Worm (Caenorhabditis elegans) whole organism, young adult: ENCODE measurements around the gene dhhc-1.

ENCODE experiments used
- D2030.7 ChIP-seq: fragments of 200-800 bp; sonication (Bioruptor generic); IDR thresholded peaks from 2 replicates; pipeline ENCODE4 v1.3.6; 2022; ENCODE audit warnings: missing genetic modification reagents, missing genetic modification characterization, missing compliant biosample characterization
- F22D6.2 ChIP-seq: sonication (generic microtip); optimal IDR thresholded peaks from 2 replicates; lab custom pipeline; 2016; ENCODE audit warnings: mild to moderate bottlenecking, missing genetic modification characterization, missing compliant biosample characterization
- F37B4.10 ChIP-seq: fragments of 200-800 bp; sonication (Bioruptor generic); IDR thresholded peaks from 2 replicates; pipeline ENCODE4 v1.3.6; 2022; ENCODE audit warnings: missing genetic modification characterization, missing compliant biosample characterization
- F52B5.7 ChIP-seq: sonication (generic microtip); optimal IDR thresholded peaks from 2 replicates; lab custom pipeline; 2016; ENCODE audit warnings: mild to moderate bottlenecking, missing genetic modification characterization, missing compliant biosample characterization
- F57A8.1 ChIP-seq: fragments of 200-800 bp; sonication (Bioruptor generic); optimal IDR thresholded peaks from 2 replicates; lab custom pipeline; 2018; ENCODE audit warnings: mild to moderate bottlenecking, missing genetic modification characterization, moderate library complexity, missing compliant biosample characterization
- Y56A3A.18 ChIP-seq: fragments of 200-800 bp; sonication (Bioruptor generic); IDR thresholded peaks from 2 replicates; pipeline ENCODE4 v1.3.6; 2022; ENCODE audit warnings: missing genetic modification reagents, missing genetic modification characterization, missing compliant biosample characterization
- Y95B8A.8 ChIP-seq: fragments of 200-800 bp; sonication (Bioruptor generic); IDR thresholded peaks from 2 replicates; pipeline ENCODE4 v1.3.6; 2022; ENCODE audit warnings: missing genetic modification reagents, missing genetic modification characterization, missing compliant biosample characterization
- ZK185.1 ChIP-seq: sonication (generic microtip); optimal IDR thresholded peaks from 2 replicates; lab custom pipeline; 2016; ENCODE audit warnings: mild to moderate bottlenecking, missing genetic modification characterization, missing compliant biosample characterization; ENCODE audit not compliant: poor library complexity, severe bottlenecking
- akir-1 ChIP-seq: fragments of 200-800 bp; sonication (Bioruptor generic); optimal IDR thresholded peaks from 2 replicates; lab custom pipeline; 2018; ENCODE audit warnings: mild to moderate bottlenecking, missing genetic modification characterization, moderate library complexity, missing compliant biosample characterization
- aptf-2 ChIP-seq: fragments of 200-800 bp; sonication (Bioruptor generic); conservative IDR thresholded peaks from 2 replicates; pipeline ENCODE4 v1.3.6; 2022; ENCODE audit warnings: missing genetic modification reagents, missing genetic modification characterization, missing compliant biosample characterization
- atf-7 ChIP-seq: sonication (generic microtip); optimal IDR thresholded peaks from 2 replicates; lab custom pipeline; 2017; ENCODE audit warnings: mild to moderate bottlenecking, missing genetic modification characterization, missing compliant biosample characterization
- attf-6 ChIP-seq: fragments of 200-800 bp; sonication (Bioruptor generic); IDR thresholded peaks from 2 replicates; pipeline ENCODE4 v1.3.6; 2022; ENCODE audit warnings: missing genetic modification reagents, missing genetic modification characterization, missing compliant biosample characterization
- cebp-1 ChIP-seq, 2 experiments: fragments of 200-800 bp in 1 of 2; sonication (Bioruptor generic) in 1 of 2; sonication (generic microtip) in 1 of 2; IDR thresholded peaks in 1 of 2; optimal IDR thresholded peaks in 1 of 2; 2 replicates each; pipeline versions ENCODE4 v1.3.6 to Lab custom; 2017 to 2022; ENCODE audit warnings: missing compliant biosample characterization in 2 of 2, missing genetic modification characterization in 2 of 2, mild to moderate bottlenecking in 1 of 2, missing genetic modification reagents in 1 of 2, moderate library complexity in 1 of 2
- ceh-27 ChIP-seq: fragments of 200-800 bp; sonication (Bioruptor generic); optimal IDR thresholded peaks from 2 replicates; lab custom pipeline; 2018; ENCODE audit warnings: mild to moderate bottlenecking, missing genetic modification characterization, moderate library complexity, missing compliant biosample characterization
- ceh-58 ChIP-seq: fragments of 200-800 bp; sonication (Bioruptor generic); IDR thresholded peaks from 2 replicates; pipeline ENCODE4 v1.3.6; 2022; ENCODE audit warnings: missing genetic modification characterization, missing compliant biosample characterization
- ceh-91 ChIP-seq: fragments of 200-800 bp; sonication (Bioruptor generic); IDR thresholded peaks from 2 replicates; pipeline ENCODE4 v1.3.6; 2022; ENCODE audit warnings: missing genetic modification reagents, missing genetic modification characterization, missing compliant biosample characterization
- dox-1 ChIP-seq: fragments of 200-800 bp; sonication (Bioruptor generic); IDR thresholded peaks from 2 replicates; pipeline ENCODE4 v1.3.6; 2022; ENCODE audit warnings: missing genetic modification reagents, missing genetic modification characterization, missing compliant biosample characterization
- dpff-1 ChIP-seq: sonication (generic microtip); optimal IDR thresholded peaks from 2 replicates; lab custom pipeline; 2017; ENCODE audit warnings: mild to moderate bottlenecking, missing genetic modification characterization, missing compliant biosample characterization
- egl-18 ChIP-seq: fragments of 200-800 bp; sonication (Bioruptor generic); IDR thresholded peaks from 2 replicates; pipeline ENCODE4 v1.3.6; 2022; ENCODE audit warnings: missing genetic modification reagents, missing genetic modification characterization, missing compliant biosample characterization
- egl-44 ChIP-seq: fragments of 200-800 bp; sonication (Bioruptor generic); IDR thresholded peaks from 2 replicates; pipeline ENCODE4 v1.3.6; 2022; ENCODE audit warnings: missing genetic modification reagents, missing genetic modification characterization, missing compliant biosample characterization
- fkh-3 ChIP-seq: sonication (generic microtip); optimal IDR thresholded peaks from 2 replicates; lab custom pipeline; 2016; ENCODE audit warnings: mild to moderate bottlenecking, missing genetic modification characterization, missing compliant biosample characterization
- hlh-26 ChIP-seq: fragments of 200-800 bp; sonication (Bioruptor generic); conservative IDR thresholded peaks from 2 replicates; pipeline ENCODE4 v1.3.6; 2022; ENCODE audit warnings: missing genetic modification reagents, missing genetic modification characterization, missing compliant biosample characterization
- hmg-1.2 ChIP-seq: fragments of 200-800 bp; sonication (Bioruptor generic); IDR thresholded peaks from 2 replicates; pipeline ENCODE4 v1.3.6; 2022; ENCODE audit warnings: missing genetic modification reagents, missing genetic modification characterization, missing compliant biosample characterization
- lin-35 ChIP-seq, 3 experiments: fragments of 150-350 bp in 2 of 3; sonication (generic microtip) in 1 of 3; optimal IDR thresholded peaks; 2 replicates each; lab custom pipeline; 2014 to 2018; ENCODE audit warnings: missing biosample characterization in 3 of 3, missing genetic modification characterization in 3 of 3, missing genetic modification reagents in 3 of 3
- madf-10 ChIP-seq: sonication (generic microtip); optimal IDR thresholded peaks from 2 replicates; lab custom pipeline; 2016; ENCODE audit warnings: mild to moderate bottlenecking, missing genetic modification characterization, missing compliant biosample characterization
- nfyb-1 ChIP-seq: fragments of 200-800 bp; sonication (Bioruptor generic); IDR thresholded peaks from 2 replicates; pipeline ENCODE4 v1.3.6; 2022; ENCODE audit warnings: missing genetic modification reagents, missing genetic modification characterization, missing compliant biosample characterization
- nhr-120 ChIP-seq: fragments of 200-800 bp; sonication (Bioruptor generic); IDR thresholded peaks from 2 replicates; pipeline ENCODE4 v1.3.6; 2022; ENCODE audit warnings: missing genetic modification characterization, missing compliant biosample characterization
- nhr-179 ChIP-seq: sonication (generic microtip); optimal IDR thresholded peaks from 2 replicates; lab custom pipeline; 2016; ENCODE audit warnings: mild to moderate bottlenecking, missing genetic modification characterization, missing compliant biosample characterization
- nhr-80 ChIP-seq: sonication (generic microtip); optimal IDR thresholded peaks from 2 replicates; lab custom pipeline; 2016; ENCODE audit warnings: missing genetic modification characterization, missing compliant biosample characterization
- rpc-1 ChIP-seq, 2 experiments: fragments of 150-350 bp in 1 of 2; sonication (generic microtip) in 1 of 2; optimal IDR thresholded peaks; 2 replicates each; lab custom pipeline; 2014 to 2018; ENCODE audit warnings: missing biosample characterization in 1 of 2, missing genetic modification characterization in 1 of 2, missing genetic modification reagents in 1 of 2, missing genotype in 1 of 2
- snpc-1.1 ChIP-seq: sonication (generic microtip); optimal IDR thresholded peaks from 2 replicates; lab custom pipeline; 2017; ENCODE audit warnings: missing genetic modification characterization, mild to moderate bottlenecking, missing compliant biosample characterization, antibody characterized with exemption, moderate library complexity, missing genotype, missing genetic modification reagents; ENCODE audit not compliant: insufficient read depth
- snpc-1.3 ChIP-seq: sonication (generic microtip); optimal IDR thresholded peaks from 2 replicates; lab custom pipeline; 2017; ENCODE audit warnings: missing genetic modification characterization, mild to moderate bottlenecking, missing compliant biosample characterization, antibody characterized with exemption, moderate library complexity, missing genotype, missing genetic modification reagents; ENCODE audit not compliant: insufficient read depth
- snpc-3.4 ChIP-seq: sonication (generic microtip); optimal IDR thresholded peaks from 2 replicates; lab custom pipeline; 2017; ENCODE audit warnings: missing genetic modification characterization, mild to moderate bottlenecking, missing compliant biosample characterization, antibody characterized with exemption, moderate library complexity, missing genotype, missing genetic modification reagents
- zfh-2 ChIP-seq: fragments of 200-800 bp; sonication (Bioruptor generic); conservative IDR thresholded peaks from 2 replicates; pipeline ENCODE4 v1.3.6; 2022; ENCODE audit warnings: missing genetic modification reagents, missing genetic modification characterization, missing compliant biosample characterization
- ztf-25 ChIP-seq: fragments of 200-800 bp; sonication (Bioruptor generic); IDR thresholded peaks from 2 replicates; pipeline ENCODE4 v1.3.6; 2022; ENCODE audit warnings: missing genetic modification reagents, missing genetic modification characterization, missing compliant biosample characterization
- ztf-28 ChIP-seq: fragments of 200-800 bp; sonication (Bioruptor generic); IDR thresholded peaks from 2 replicates; pipeline ENCODE4 v1.3.6; 2022; ENCODE audit warnings: missing genetic modification reagents, missing genetic modification characterization, missing compliant biosample characterization
- ztf-6 ChIP-seq: fragments of 200-800 bp; sonication (Bioruptor generic); IDR thresholded peaks from 2 replicates; pipeline ENCODE4 v1.3.6; 2022; ENCODE audit warnings: missing genetic modification reagents, missing genetic modification characterization, missing compliant biosample characterization

The dhhc-1 gene

DNA sequence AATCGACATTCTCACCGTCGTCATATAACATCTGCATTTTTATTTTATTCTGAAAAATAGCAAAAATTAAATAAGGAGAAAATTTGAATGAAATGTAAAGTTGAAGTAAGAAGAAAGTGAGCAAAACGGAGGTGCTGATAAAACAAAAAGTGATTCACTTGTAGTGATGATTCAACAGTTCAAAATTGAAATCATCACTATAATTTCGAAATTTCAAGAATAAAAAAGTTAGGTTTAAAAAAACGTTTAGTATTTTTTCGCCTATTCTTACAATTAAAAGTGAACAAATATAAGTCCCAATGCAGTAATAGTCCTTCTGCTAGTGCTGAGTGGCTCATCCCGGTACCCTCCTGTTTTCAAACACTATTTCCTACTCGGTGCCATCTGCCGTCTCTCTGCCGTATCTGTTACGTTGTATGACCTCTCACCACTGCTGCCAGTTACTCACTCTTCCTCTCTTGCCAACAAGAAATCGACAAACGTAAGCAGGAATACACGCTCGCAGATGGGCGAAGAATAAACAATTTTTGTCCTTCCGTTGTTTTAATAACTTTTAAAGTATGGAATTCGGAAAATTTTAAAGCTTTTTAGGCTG is at the start of gene dhhc-1:
Gene dhhc-1, minus strand, starts transcription at position 51 of the 595 bp plus-strand sequence.
- TF ChIP-seq dox-1 (GFP tag; lab: Robert Waterston, UW) (peak; percentile 54; the same call in 1 of the 2 replicates), hmg-1.2 (GFP tag; lab: Robert Waterston, UW) (peak; percentile 84), nhr-80 (tag; lab: Kevin White, UChicago) (peak; percentile 56), ceh-27 (GFP tag; lab: Kevin White, UChicago) (peak; percentile 54), ZK185.1 (tag; lab: Kevin White, UChicago) (no peak), snpc-3.4 (tag; lab: Kevin White, UChicago) (no peak), atf-7 (tag; lab: Kevin White, UChicago) (no peak)

DNA sequence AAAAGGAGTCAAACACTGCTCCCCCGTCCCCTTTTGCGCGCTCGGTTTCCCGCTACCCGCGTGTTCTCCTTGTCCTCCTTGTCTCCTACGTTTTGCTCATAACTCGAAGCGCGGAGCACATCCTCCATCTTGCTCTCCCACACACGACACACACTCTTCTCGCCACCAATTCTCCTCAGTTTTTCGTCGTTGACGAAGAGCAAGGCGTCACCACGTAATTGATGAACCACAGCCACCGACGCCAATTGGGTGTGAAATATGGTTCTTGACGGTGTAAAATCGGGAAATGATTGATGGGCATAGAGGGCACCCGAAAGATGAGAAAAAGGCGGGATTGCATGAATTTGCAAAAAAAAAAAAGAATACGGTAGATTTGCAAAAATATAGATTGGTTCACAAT is 48.6 kb upstream of the dhhc-1 start:
- TF ChIP-seq zfh-2 (GFP tag; lab: Robert Waterston, UW) (peak; percentile 50), ztf-6 (no peak)

DNA sequence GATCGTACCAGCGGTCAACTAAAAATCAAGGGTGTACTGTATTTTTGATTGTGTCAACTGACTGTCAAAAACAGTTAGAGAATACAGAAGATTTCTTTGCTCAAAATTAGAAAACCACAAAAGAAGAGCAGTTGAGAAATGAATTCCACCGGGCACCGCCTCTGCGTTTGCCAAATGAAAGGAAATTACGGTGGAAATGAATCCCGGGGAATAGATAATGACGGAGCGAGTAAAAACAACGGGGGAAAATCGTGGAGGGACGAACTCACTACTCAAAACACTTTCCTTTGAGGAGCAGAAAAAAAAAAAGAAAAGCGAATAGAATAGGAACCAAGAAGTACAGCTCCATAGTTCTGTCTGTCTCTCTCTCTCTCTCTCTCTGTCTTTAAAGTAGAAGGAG is 48.2 kb upstream of the dhhc-1 start:
- TF ChIP-seq ztf-28 (GFP tag; lab: Robert Waterston, UW) (no peak), madf-10 (tag; lab: Kevin White, UChicago) (no peak), F52B5.7 (tag; lab: Kevin White, UChicago) (no peak), cebp-1 (GFP tag; IDR thresholded peaks at IDR 0.05; lab: Robert Waterston, UW) (no peak), cebp-1 (tag; optimal IDR thresholded peaks at IDR 0.05; lab: Kevin White, UChicago) (no peak), ceh-91 (GFP tag; lab: Robert Waterston, UW) (no peak), F57A8.1 (GFP tag; lab: Kevin White, UChicago) (no peak), egl-18 (GFP tag; lab: Robert Waterston, UW) (no peak), akir-1 (GFP tag; lab: Kevin White, UChicago) (no peak)

DNA sequence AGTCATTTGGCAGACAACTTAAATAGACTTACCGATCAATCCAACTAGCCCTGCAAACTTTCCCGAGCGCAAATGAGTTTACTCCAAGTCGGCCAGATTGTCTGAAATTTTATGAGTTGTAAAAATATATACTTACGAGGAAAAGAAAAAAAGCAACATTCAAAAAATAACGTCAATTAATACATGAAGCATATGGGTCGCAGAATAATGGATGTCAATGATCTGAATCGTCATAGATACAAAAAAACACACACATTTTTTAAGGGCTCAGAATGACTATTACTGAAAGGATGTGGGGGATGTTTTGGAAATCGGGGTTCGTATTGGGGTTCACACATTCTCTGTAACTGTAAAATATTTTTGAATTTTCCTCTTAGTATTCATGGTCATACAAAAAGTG is 47.4 kb upstream of the dhhc-1 start, which contains the start of gene unc-7:
Gene unc-7, minus strand, starts transcription at position 101 of the 400 bp plus-strand sequence.
- TF ChIP-seq akir-1 (GFP tag; lab: Kevin White, UChicago), result no peak
- no peak for TF ChIP-seq F37B4.10 (GFP tag; lab: Robert Waterston, UW)
- TF ChIP-seq lin-35 (GFP tag; optimal IDR thresholded peaks at IDR 0.05; lab: Kevin White, UChicago), result no peak
- TF ChIP-seq nhr-120 (GFP tag; lab: Robert Waterston, UW), result no peak
- TF ChIP-seq aptf-2 (GFP tag; lab: Robert Waterston, UW), result no peak
- TF ChIP-seq hlh-26, result no peak
- TF ChIP-seq ztf-25, result no peak
- TF ChIP-seq nhr-179 (tag; lab: Kevin White, UChicago), result no peak
- TF ChIP-seq F57A8.1 (GFP tag; lab: Kevin White, UChicago), result no peak

DNA sequence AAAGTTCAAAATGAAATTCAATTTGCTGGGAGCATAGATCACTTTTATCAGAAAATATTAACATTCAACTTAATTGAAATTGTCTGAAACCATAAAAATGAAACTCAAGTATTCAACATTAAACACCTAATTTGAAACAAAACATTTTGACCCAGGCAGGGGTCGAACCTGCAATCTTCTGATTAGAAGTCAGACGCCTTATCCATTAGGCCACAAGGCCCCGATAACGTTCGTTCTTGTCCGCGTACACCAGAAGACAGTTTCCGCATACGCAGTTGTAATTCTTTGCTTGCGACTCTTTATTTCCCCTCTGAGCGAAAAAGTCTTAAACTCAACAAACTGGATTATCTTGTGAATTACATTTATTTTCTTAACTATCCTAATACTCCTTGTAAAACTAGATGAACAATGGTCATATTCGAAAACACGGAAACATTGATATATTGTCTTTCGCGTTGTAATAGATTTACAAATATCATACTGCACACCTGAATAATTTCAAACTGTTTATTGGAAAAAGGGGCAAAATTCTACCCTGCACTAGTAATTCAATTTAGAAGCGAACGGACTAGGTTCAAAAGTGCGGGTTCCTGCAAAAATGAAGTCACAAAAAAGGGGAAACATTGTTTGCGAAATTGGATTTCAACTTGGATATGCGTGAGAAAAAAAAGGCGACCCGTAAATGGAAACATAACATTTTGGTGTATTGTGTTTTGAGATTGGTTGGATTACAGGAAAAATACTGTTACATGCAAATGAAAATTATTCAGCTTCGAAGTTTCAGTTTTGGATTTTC is 46.4 kb upstream of the dhhc-1 start:
- TF ChIP-seq dpff-1 (tag; lab: Kevin White, UChicago) (no peak), D2030.7 (peak; percentile 68), nfyb-1 (GFP tag; lab: Robert Waterston, UW) (no peak), rpc-1 (optimal IDR thresholded peaks at IDR 0.05; lab: Kevin White, UChicago) (peak; percentile 91), rpc-1 (tag; optimal IDR thresholded peaks at IDR 0.05; lab: Kevin White, UChicago) (peak; percentile 97), egl-44 (peak; percentile 65; the same call in 1 of the 2 replicates), lin-35 (GFP tag; optimal IDR thresholded peaks at IDR 0.05; lab: Kevin White, UChicago) (peak in 1 of 3 experiments; percentile 23), fkh-3 (tag; lab: Kevin White, UChicago) (no peak), ztf-28 (GFP tag; lab: Robert Waterston, UW) (no peak), Y56A3A.18 (GFP tag; lab: Robert Waterston, UW) (peak; percentile 80), madf-10 (tag; lab: Kevin White, UChicago) (peak; percentile 41), F22D6.2 (tag; lab: Kevin White, UChicago) (no peak), snpc-1.1 (tag; lab: Kevin White, UChicago) (peak; percentile 65), attf-6 (GFP tag; lab: Robert Waterston, UW) (0 out of 2 replicates have a peak, but pooled peaks have one; percentile 53), snpc-1.3 (tag; lab: Kevin White, UChicago) (peak; percentile 70), snpc-3.4 (tag; lab: Kevin White, UChicago) (peak; percentile 86), Y95B8A.8 (0 out of 2 replicates have a peak, but pooled peaks have one; percentile 47), ceh-58 (GFP tag; lab: Robert Waterston, UW) (no peak)
